Worm (Caenorhabditis elegans) whole organism, young adult: ENCODE data around the gene fbxb-48.

Source experiments
- F49E8.2 ChIP-seq: sonication (generic microtip); optimal IDR thresholded peaks from 3 replicates; lab custom pipeline; 2017; ENCODE audit warnings: missing genetic modification characterization, mild to moderate bottlenecking, missing compliant biosample characterization, antibody characterized with exemption, moderate library complexity; ENCODE audit not compliant: insufficient read depth
- K11D2.4 ChIP-seq: fragments of 200-800 bp; sonication (Bioruptor generic); IDR thresholded peaks from 2 replicates; pipeline ENCODE4 v1.3.6; 2022; ENCODE audit warnings: missing genetic modification reagents, missing genetic modification characterization, missing compliant biosample characterization
- ama-1 ChIP-seq, 3 experiments: fragments of 150-350 bp in 1 of 3; sonication (generic microtip) in 2 of 3; optimal IDR thresholded peaks; 2 replicates each; lab custom pipeline; 2014 to 2018; ENCODE audit warnings: missing biosample characterization in 2 of 3, missing genetic modification characterization in 2 of 3, missing genetic modification reagents in 2 of 3
- atf-7 ChIP-seq: sonication (generic microtip); optimal IDR thresholded peaks from 2 replicates; lab custom pipeline; 2017; ENCODE audit warnings: mild to moderate bottlenecking, missing genetic modification characterization, missing compliant biosample characterization
- athp-1 ChIP-seq: sonication (generic microtip); optimal IDR thresholded peaks from 2 replicates; lab custom pipeline; 2017; ENCODE audit warnings: mild to moderate bottlenecking, missing genetic modification characterization, missing compliant biosample characterization
- let-526 ChIP-seq: fragments of 200-800 bp; sonication (Bioruptor generic); IDR thresholded peaks from 2 replicates; pipeline ENCODE4 v1.3.6; 2022; ENCODE audit warnings: missing genetic modification reagents, missing genetic modification characterization, missing compliant biosample characterization
- lir-1 ChIP-seq: fragments of 200-800 bp; sonication (Bioruptor generic); conservative IDR thresholded peaks from 2 replicates; pipeline ENCODE4 v1.3.6; 2022; ENCODE audit warnings: missing genetic modification reagents, missing genetic modification characterization, missing compliant biosample characterization
- mcd-1 ChIP-seq: fragments of 200-800 bp; sonication (Bioruptor generic); IDR thresholded peaks from 2 replicates; pipeline ENCODE4 v1.3.6; 2022; ENCODE audit warnings: missing genetic modification reagents, missing genetic modification characterization, missing compliant biosample characterization
- sea-2 ChIP-seq: fragments of 200-800 bp; sonication (Bioruptor generic); IDR thresholded peaks from 2 replicates; pipeline ENCODE4 v1.3.6; 2022; ENCODE audit warnings: missing genetic modification characterization, missing compliant biosample characterization
- tbp1 ChIP-seq: fragments of 200-800 bp; sonication (Bioruptor generic); optimal IDR thresholded peaks from 2 replicates; lab custom pipeline; 2018; ENCODE audit warnings: mild to moderate bottlenecking, missing genetic modification characterization, missing compliant biosample characterization
- unc-62 ChIP-seq: fragments of 150-350 bp; optimal IDR thresholded peaks from 2 replicates; lab custom pipeline; 2014; ENCODE audit warnings: missing biosample characterization, missing genetic modification reagents, missing genetic modification characterization

DNA sequence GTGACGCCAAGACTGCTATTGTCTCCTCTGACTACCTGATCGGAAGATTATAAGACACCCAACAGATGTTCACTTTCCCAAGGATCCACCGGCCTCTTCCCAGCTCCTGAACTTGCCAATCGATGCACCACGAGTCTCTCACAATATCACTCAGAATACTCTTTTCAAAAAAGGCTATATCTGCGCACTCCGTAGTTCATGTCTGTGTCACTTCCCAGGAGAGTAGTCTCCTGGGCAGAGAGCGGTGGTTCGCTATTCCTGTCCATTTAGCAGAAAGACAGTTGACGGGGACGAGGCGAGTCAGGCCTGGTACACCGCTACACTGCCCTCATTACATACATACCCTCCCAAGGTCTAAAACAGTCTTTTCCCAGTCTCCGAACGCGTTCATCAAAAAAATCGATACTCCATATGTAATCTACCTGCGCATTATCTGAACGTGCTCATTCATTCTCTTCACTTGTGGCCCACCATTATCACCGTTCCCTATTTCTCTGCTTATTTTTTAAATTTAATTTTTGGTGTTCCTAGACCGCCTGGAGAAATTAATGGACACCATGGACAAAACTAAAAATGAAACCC lies 4.2 kb downstream of the fbxb-48 start, which contains the start of gene btb-6:
- no peak for TF ChIP-seq let-526
- no peak for TF ChIP-seq F49E8.2 (tag; lab: Kevin White, UChicago)
- TF ChIP-seq tbp1 (GFP tag; lab: Kevin White, UChicago) = no peak
- TF ChIP-seq sea-2 (GFP tag; lab: Robert Waterston, UW) = no peak
- TF ChIP-seq athp-1 (tag; lab: Kevin White, UChicago) = no peak
- TF ChIP-seq mcd-1 (GFP tag; lab: Robert Waterston, UW) = no peak
- no peak for TF ChIP-seq unc-62 (GFP tag; lab: Kevin White, UChicago)
- no peak for TF ChIP-seq atf-7 (tag; lab: Kevin White, UChicago)
- TF ChIP-seq ama-1 (optimal IDR thresholded peaks at IDR 0.05; lab: Kevin White, UChicago) = no peak
- TF ChIP-seq ama-1 (GFP tag; optimal IDR thresholded peaks at IDR 0.05; lab: Kevin White, UChicago) = no peak
- no peak for TF ChIP-seq K11D2.4
- TF ChIP-seq lir-1 = no peak
